Worm (Caenorhabditis elegans): ENCODE results near the gene irld-42.

DNA sequence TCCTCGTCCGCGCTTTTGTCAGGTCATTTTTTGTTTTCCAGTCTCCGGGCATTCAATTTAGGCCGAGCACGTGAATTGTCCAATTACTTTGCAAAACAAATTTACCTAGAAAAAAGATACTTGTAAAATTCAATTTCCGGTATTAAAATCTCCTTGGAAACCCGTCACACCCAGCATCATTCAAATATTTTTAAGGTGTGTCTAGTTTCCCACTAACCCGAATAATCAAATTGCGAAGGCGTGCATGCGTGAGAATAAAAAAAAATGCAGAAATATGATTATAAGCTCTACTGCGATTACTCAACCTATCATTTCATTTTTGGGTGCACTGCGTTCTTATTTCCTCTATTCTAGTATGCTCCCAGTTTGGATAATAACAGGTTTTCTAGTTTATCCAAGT lies 13.5 kb upstream of the irld-42 start, which contains the start of gene irld-11:
- TF ChIP-seq ztf-23 (GFP tag; IDR thresholded peaks at IDR 0.05) = no peak
- TF ChIP-seq flt-1 (GFP tag; IDR thresholded peaks at IDR 0.05) = no peak
- TF ChIP-seq tab-1 (GFP tag; IDR thresholded peaks at IDR 0.05) = no peak
- TF ChIP-seq med-1 (GFP tag; optimal IDR thresholded peaks at IDR 0.05; ENCODE audit: insufficient read depth) = no peak
- TF ChIP-seq klf-2 (GFP tag; conservative IDR thresholded peaks at IDR 0.05) = no peak
